Worm (Caenorhabditis elegans): Measurements from ENCODE around the gene sde-2.

Gene sde-2

ce11 chrV:13654394-13654792 lies 27.0 kb downstream of the sde-2 start:
- TF ChIP-seq ztf-1 (GFP tag; conservative IDR thresholded peaks at IDR 0.05) (no peak), unc-55 (GFP tag; optimal IDR thresholded peaks at IDR 0.05) (peak; percentile 18)

- TF ChIP-seq nhr-237 (tag; optimal IDR thresholded peaks at IDR 0.05), result no peak
- peak; percentile 69 for TF ChIP-seq ztf-4 (tag; optimal IDR thresholded peaks at IDR 0.05)
- TF ChIP-seq ztf-1 (GFP tag; conservative IDR thresholded peaks at IDR 0.05), result no peak
- TF ChIP-seq nhr-6 (tag; optimal IDR thresholded peaks at IDR 0.05), result no peak
- TF ChIP-seq Y55F3AM.14 (GFP tag; optimal IDR thresholded peaks at IDR 0.05), result peak; percentile 53
- peak; percentile 89 for TF ChIP-seq nhr-129 (tag; optimal IDR thresholded peaks at IDR 0.05)
- TF ChIP-seq nhr-25 (tag; optimal IDR thresholded peaks at IDR 0.05), result peak; percentile 62
- peak; percentile 39 for TF ChIP-seq sma-9 (GFP tag; optimal IDR thresholded peaks at IDR 0.05)
- TF ChIP-seq sma-9 (tag; optimal IDR thresholded peaks at IDR 0.05), result no peak
- peak; percentile 54 for TF ChIP-seq nhr-21 (tag; optimal IDR thresholded peaks at IDR 0.05)
- TF ChIP-seq egl-27 (tag; optimal IDR thresholded peaks at IDR 0.05), result peak; percentile 50
- TF ChIP-seq ama-1 (optimal IDR thresholded peaks at IDR 0.05), result peak; percentile 76
- TF ChIP-seq zag-1 (tag; optimal IDR thresholded peaks at IDR 0.05), result peak; percentile 90
- TF ChIP-seq dmd-4 (tag; optimal IDR thresholded peaks at IDR 0.05), result no peak
- peak; percentile 72 for TF ChIP-seq lin-13 (GFP tag; optimal IDR thresholded peaks at IDR 0.05)
- TF ChIP-seq skn-1 (tag; optimal IDR thresholded peaks at IDR 0.05), result peak; percentile 32
- TF ChIP-seq alr-1 (tag; optimal IDR thresholded peaks at IDR 0.05), result no peak
- TF ChIP-seq mdl-1 (tag; optimal IDR thresholded peaks at IDR 0.05), result peak; percentile 48 to 61
- TF ChIP-seq elt-1 (tag; optimal IDR thresholded peaks at IDR 0.05), result no peak
- peak; percentile 80 for TF ChIP-seq F13H6.1 (tag; optimal IDR thresholded peaks at IDR 0.05)
- peak; percentile 38 for TF ChIP-seq mab-5 (tag; optimal IDR thresholded peaks at IDR 0.05)
- peak; percentile 90 for TF ChIP-seq blmp-1 (tag; optimal IDR thresholded peaks at IDR 0.05; ENCODE audit: insufficient read depth)
- peak; percentile 66 for TF ChIP-seq fos-1 (tag; optimal IDR thresholded peaks at IDR 0.05)
- peak; percentile 92 for TF ChIP-seq unc-55 (GFP tag; optimal IDR thresholded peaks at IDR 0.05)
- TF ChIP-seq nhr-77 (tag; optimal IDR thresholded peaks at IDR 0.05), result no peak
- TF ChIP-seq ceh-16 (tag; optimal IDR thresholded peaks at IDR 0.05), result peak; percentile 40
- peak; percentile 90 for TF ChIP-seq sem-4 (tag; optimal IDR thresholded peaks at IDR 0.05)
- peak; percentile 88 for TF ChIP-seq C34F6.9 (tag; optimal IDR thresholded peaks at IDR 0.05)
- TF ChIP-seq lsy-2 (tag; optimal IDR thresholded peaks at IDR 0.05), result peak; percentile 39 to 80
- TF ChIP-seq snpc-4 (tag; optimal IDR thresholded peaks at IDR 0.05), result peak; percentile 52
- no peak for TF ChIP-seq unc-39 (tag; optimal IDR thresholded peaks at IDR 0.05)
- no peak for TF ChIP-seq ZK546.5 (tag; optimal IDR thresholded peaks at IDR 0.05)
- TF ChIP-seq crh-2 (tag; optimal IDR thresholded peaks at IDR 0.05), result peak; percentile 93
Measured at ce11 chrV:13655202-13655764, 27.9 kb downstream of the sde-2 start.

ce11 chrV:13656346-13657254 lies 29.2 kb downstream of the sde-2 start:
- TF ChIP-seq nhr-129 (tag; optimal IDR thresholded peaks at IDR 0.05) (peak; percentile 75), unc-39 (tag; optimal IDR thresholded peaks at IDR 0.05) (no peak), ztf-1 (GFP tag; conservative IDR thresholded peaks at IDR 0.05) (no peak), zag-1 (tag; optimal IDR thresholded peaks at IDR 0.05) (no peak), nhr-10 (tag; optimal IDR thresholded peaks at IDR 0.05) (no peak), elt-3 (tag; optimal IDR thresholded peaks at IDR 0.05) (no peak), sma-3 (GFP tag; optimal IDR thresholded peaks at IDR 0.05) (peak; percentile 90), alr-1 (tag; optimal IDR thresholded peaks at IDR 0.05) (peak; percentile 68), Y55F3AM.14 (GFP tag; optimal IDR thresholded peaks at IDR 0.05) (peak; percentile 21), nhr-23 (tag; optimal IDR thresholded peaks at IDR 0.05) (no peak), lsy-2 (tag; optimal IDR thresholded peaks at IDR 0.05) (peak in 1 of 2 experiments; percentile 60), aly-2 (tag; optimal IDR thresholded peaks at IDR 0.05) (no peak), ztf-4 (tag; optimal IDR thresholded peaks at IDR 0.05) (peak; percentile 53), mbf-1 (tag; optimal IDR thresholded peaks at IDR 0.05) (no peak), ceh-82 (tag; optimal IDR thresholded peaks at IDR 0.05) (no peak), peb-1 (tag; optimal IDR thresholded peaks at IDR 0.05) (no peak), unc-55 (GFP tag; optimal IDR thresholded peaks at IDR 0.05) (no peak), ZK546.5 (tag; optimal IDR thresholded peaks at IDR 0.05) (no peak), gmeb-1 (tag; optimal IDR thresholded peaks at IDR 0.05) (peak; percentile 48), nhr-12 (tag; optimal IDR thresholded peaks at IDR 0.05) (no peak), skn-1 (tag; optimal IDR thresholded peaks at IDR 0.05) (peak; percentile 43), fos-1 (tag; optimal IDR thresholded peaks at IDR 0.05) (peak; percentile 89), dmd-4 (tag; optimal IDR thresholded peaks at IDR 0.05) (no peak), F13H6.1 (tag; optimal IDR thresholded peaks at IDR 0.05) (peak; percentile 83), egl-27 (tag; optimal IDR thresholded peaks at IDR 0.05) (peak; percentile 39), nhr-25 (tag; optimal IDR thresholded peaks at IDR 0.05) (peak; percentile 90), crh-2 (tag; optimal IDR thresholded peaks at IDR 0.05) (peak; percentile 65), snpc-4 (tag; optimal IDR thresholded peaks at IDR 0.05) (peak; percentile 43), lin-13 (GFP tag; optimal IDR thresholded peaks at IDR 0.05) (no peak), R02D3.7 (tag; optimal IDR thresholded peaks at IDR 0.05) (no peak), elt-1 (tag; optimal IDR thresholded peaks at IDR 0.05) (no peak), nhr-237 (tag; optimal IDR thresholded peaks at IDR 0.05) (no peak), blmp-1 (tag; optimal IDR thresholded peaks at IDR 0.05; ENCODE audit: insufficient read depth) (peak; percentile 93), nhr-21 (tag; optimal IDR thresholded peaks at IDR 0.05) (peak; percentile 97), nhr-77 (tag; optimal IDR thresholded peaks at IDR 0.05) (no peak), lin-39 (tag; optimal IDR thresholded peaks at IDR 0.05) (no peak)

Data from whole organism, L2 larva.